Worm (Caenorhabditis elegans) whole organism, early embryonic: ENCODE measurements around the gene B0252.3.

Source experiments
- B0310.2 ChIP-seq: sonication (generic microtip); optimal IDR thresholded peaks from 2 replicates; lab custom pipeline; 2016; ENCODE audit warnings: mild to moderate bottlenecking, missing genetic modification characterization, missing compliant biosample characterization
- aly-1 ChIP-seq: sonication (generic microtip); optimal IDR thresholded peaks from 2 replicates; lab custom pipeline; 2016; ENCODE audit warnings: missing genetic modification characterization, missing compliant biosample characterization
- ama-1 ChIP-seq: fragments of 150-350 bp; optimal IDR thresholded peaks from 2 replicates; lab custom pipeline; 2014
- ceh-13 ChIP-seq: fragments of 200-800 bp; sonication (Bioruptor generic); optimal IDR thresholded peaks from 2 replicates; lab custom pipeline; 2018; ENCODE audit warnings: mild to moderate bottlenecking, missing genetic modification characterization, missing compliant biosample characterization
- ceh-36 ChIP-seq: sonication (generic microtip); optimal IDR thresholded peaks from 2 replicates; lab custom pipeline; 2016; ENCODE audit warnings: missing genetic modification characterization, inconsistent platforms, missing compliant biosample characterization
- ets-7 ChIP-seq: sonication (generic microtip); optimal IDR thresholded peaks from 2 replicates; lab custom pipeline; 2016; ENCODE audit warnings: missing genotype, missing genetic modification characterization, missing compliant biosample characterization
- flt-1 ChIP-seq: fragments of 200-800 bp; sonication (Bioruptor generic); IDR thresholded peaks from 2 replicates; pipeline ENCODE4 v1.3.6; 2022; ENCODE audit warnings: missing genetic modification characterization, missing compliant biosample characterization
- hmbx-1 ChIP-seq: sonication (generic microtip); optimal IDR thresholded peaks from 2 replicates; lab custom pipeline; 2016; ENCODE audit warnings: mild to moderate bottlenecking, missing genetic modification characterization, missing compliant biosample characterization
- hmg-4 ChIP-seq: fragments of 200-800 bp; sonication (Bioruptor generic); optimal IDR thresholded peaks from 2 replicates; lab custom pipeline; 2018; ENCODE audit warnings: mild to moderate bottlenecking, missing genetic modification characterization, missing compliant biosample characterization
- hnd-1 ChIP-seq: sonication (generic microtip); optimal IDR thresholded peaks from 2 replicates; lab custom pipeline; 2016; ENCODE audit warnings: missing genetic modification characterization, missing compliant biosample characterization
- scrt-1 ChIP-seq: fragments of 200-800 bp; sonication (Bioruptor generic); IDR thresholded peaks from 2 replicates; pipeline ENCODE4 v1.3.6; 2022; ENCODE audit warnings: missing genetic modification characterization, missing compliant biosample characterization
- sea-1 ChIP-seq: fragments of 200-800 bp; sonication (Bioruptor generic); conservative IDR thresholded peaks from 2 replicates; pipeline ENCODE4 v1.3.6; 2022; ENCODE audit warnings: missing genetic modification characterization, missing compliant biosample characterization
- tbx-37 ChIP-seq: fragments of 200-800 bp; sonication (Bioruptor generic); conservative IDR thresholded peaks from 2 replicates; pipeline ENCODE4 v1.3.6; 2022; ENCODE audit warnings: missing genetic modification reagents, missing genetic modification characterization, missing compliant biosample characterization

- no peak for TF ChIP-seq hmbx-1 (tag; lab: Kevin White, UChicago)
- TF ChIP-seq tbx-37 (GFP tag; lab: Robert Waterston, UW), result no peak
- TF ChIP-seq ama-1, result no peak
- TF ChIP-seq ceh-13 (GFP tag; lab: Kevin White, UChicago), result no peak
- no peak for TF ChIP-seq ets-7 (tag; lab: Kevin White, UChicago)
- no peak for TF ChIP-seq flt-1 (GFP tag; lab: Robert Waterston, UW)
- TF ChIP-seq ceh-36, result no peak
- no peak for TF ChIP-seq sea-1 (GFP tag; lab: Robert Waterston, UW)
- no peak for TF ChIP-seq scrt-1
- no peak for TF ChIP-seq B0310.2 (tag; lab: Kevin White, UChicago)
- TF ChIP-seq hmg-4, result no peak
- no peak for TF ChIP-seq aly-1
- no peak for TF ChIP-seq hnd-1 (tag; lab: Kevin White, UChicago)
Measured at ce11 chrII:6915875-6916274, 8.3 kb upstream of the B0252.3 start, which contains the start of gene B0252.8.
